Fruit fly (Drosophila melanogaster): Measurements from ENCODE around the gene tHMG2.

tHMG2 gene

DNA sequence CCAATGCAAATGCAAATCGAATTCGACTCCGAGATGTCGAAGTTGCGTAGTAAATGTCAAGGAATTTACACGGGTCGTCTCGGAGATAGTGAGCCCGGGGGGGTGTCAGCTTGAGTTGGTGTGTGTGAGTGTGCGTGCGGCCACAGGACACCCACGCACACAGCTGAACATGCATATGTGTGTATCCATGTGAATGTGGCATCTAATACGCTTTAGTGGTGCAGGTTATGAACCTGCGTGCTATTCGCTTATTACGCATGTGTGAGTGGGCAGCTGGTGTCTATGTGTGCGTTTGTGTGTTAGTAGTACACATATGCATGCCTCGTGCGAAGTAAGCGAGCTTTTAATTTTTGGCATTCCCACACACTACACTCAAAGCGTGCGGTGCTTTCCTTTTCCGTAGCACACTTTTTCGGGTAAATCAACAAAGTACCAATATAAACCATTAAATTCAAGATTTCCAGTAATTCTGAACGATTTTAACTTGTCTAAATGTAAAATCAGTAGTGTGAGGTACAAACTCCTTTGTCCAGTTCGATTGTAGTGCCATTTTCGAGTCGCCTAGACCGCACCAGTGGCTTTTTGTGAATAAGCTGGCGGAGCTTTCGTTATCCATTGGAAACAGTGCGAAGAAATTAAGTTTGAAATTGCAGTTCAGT, 23.8 kb upstream of the tHMG2 start (continued):
- TF ChIP-seq D (optimal IDR thresholded peaks at IDR 0.05) (no peak), D (GFP tag; optimal IDR thresholded peaks at IDR 0.05) (peak; percentile 73), CG1603 (tag; optimal IDR thresholded peaks at IDR 0.05) (peak; percentile 76), CG13296 (GFP tag; optimal IDR thresholded peaks at IDR 0.05) (peak; percentile 91), CG14710 (tag; optimal IDR thresholded peaks at IDR 0.05) (peak; percentile 39), Sin3A (optimal IDR thresholded peaks at IDR 0.05) (no peak), Atf-2 (GFP tag; optimal IDR thresholded peaks at IDR 0.05) (peak; percentile 78), jigr1 (GFP tag; IDR thresholded peaks at IDR 0.05) (peak; percentile 64; the same call in 2 of the 3 replicates), nmo (GFP tag; optimal IDR thresholded peaks at IDR 0.05) (peak; percentile 93), p53 (GFP tag; optimal IDR thresholded peaks at IDR 0.05) (peak; percentile 78), shn (GFP tag; optimal IDR thresholded peaks at IDR 0.05) (peak; percentile 85), CG8281 (tag; optimal IDR thresholded peaks at IDR 0.05) (peak; percentile 72), CG3065 (GFP tag; optimal IDR thresholded peaks at IDR 0.05) (no peak), CG5180 (GFP tag; optimal IDR thresholded peaks at IDR 0.05) (peak; percentile 76), ara (GFP tag; IDR thresholded peaks at IDR 0.05) (peak; percentile 57; the same call in 1 of the 2 replicates), pfk (GFP tag; optimal IDR thresholded peaks at IDR 0.05) (no peak), Ptx1 (GFP tag; IDR thresholded peaks at IDR 0.05) (peak; percentile 89), peb (GFP tag; IDR thresholded peaks at IDR 0.05) (peak; percentile 79), tgo (GFP tag; IDR thresholded peaks at IDR 0.05) (peak; percentile 87), stwl (tag; optimal IDR thresholded peaks at IDR 0.05) (no peak), Atf6 (GFP tag; IDR thresholded peaks at IDR 0.05) (peak; percentile 90), ATbp (GFP tag; optimal IDR thresholded peaks at IDR 0.05) (peak; percentile 86), CG9609 (GFP tag; optimal IDR thresholded peaks at IDR 0.05) (peak; percentile 81), Side (GFP tag; optimal IDR thresholded peaks at IDR 0.05) (peak; percentile 87), abd-A (tag; optimal IDR thresholded peaks at IDR 0.05) (peak; percentile 86), dysf (GFP tag; IDR thresholded peaks at IDR 0.05) (peak; percentile 89), caup (GFP tag; optimal IDR thresholded peaks at IDR 0.05; ENCODE audit: severe bottlenecking) (peak; percentile 93), Deaf1 (tag; optimal IDR thresholded peaks at IDR 0.05) (peak; percentile 70), CG6254 (GFP tag; optimal IDR thresholded peaks at IDR 0.05) (peak; percentile 42), zen2 (GFP tag; IDR thresholded peaks at IDR 0.05; ENCODE audit: partially characterized antibody) (no peak), chinmo (GFP tag; IDR thresholded peaks at IDR 0.05; ENCODE audit: partially characterized antibody) (peak; percentile 64; the same call in 1 of the 4 replicates), sima (GFP tag; optimal IDR thresholded peaks at IDR 0.05) (peak; percentile 63), CG8290 (GFP tag; optimal IDR thresholded peaks at IDR 0.05) (no peak), CG8290 (tag; optimal IDR thresholded peaks at IDR 0.05) (no peak), bowl (GFP tag; IDR thresholded peaks at IDR 0.05) (peak; percentile 45; the same call in 1 of the 2 replicates), sob (GFP tag; IDR thresholded peaks at IDR 0.05) (peak; percentile 90), ind (GFP tag; optimal IDR thresholded peaks at IDR 0.05) (peak; percentile 90), wek (GFP tag; optimal IDR thresholded peaks at IDR 0.05) (peak; percentile 52), Atf3 (GFP tag; optimal IDR thresholded peaks at IDR 0.05) (peak; percentile 71), ap (GFP tag; IDR thresholded peaks at IDR 0.05) (peak; percentile 63; the same call in 1 of the 2 replicates), mirr (GFP tag; optimal IDR thresholded peaks at IDR 0.05) (peak; percentile 81), wor (GFP tag; IDR thresholded peaks at IDR 0.05) (peak; percentile 70), CG12219 (GFP tag; optimal IDR thresholded peaks at IDR 0.05) (peak; percentile 85), Dref (GFP tag; IDR thresholded peaks at IDR 0.05) (no peak; the same call in 1 of the 2 replicates), Max (GFP tag; optimal IDR thresholded peaks at IDR 0.05) (peak; percentile 81), Sry-β (GFP tag; optimal IDR thresholded peaks at IDR 0.05) (no peak), CG4854 (GFP tag; optimal IDR thresholded peaks at IDR 0.05) (no peak), aop (GFP tag; IDR thresholded peaks at IDR 0.05) (peak; percentile 69; the same call in 1 of the 2 replicates), klu (GFP tag; IDR thresholded peaks at IDR 0.05) (peak; percentile 66), CG2120 (GFP tag; optimal IDR thresholded peaks at IDR 0.05) (peak; percentile 95), stc (GFP tag; IDR thresholded peaks at IDR 0.05) (peak; percentile 78)
